Fruit fly (Drosophila melanogaster) whole organism, embryonic: ENCODE measurements around the gene rogdi.

Experiments
- CG1024 ChIP-seq: fragments of 200-800 bp; sonication (Bioruptor generic); IDR thresholded peaks from 2 replicates; pipeline ENCODE4 v1.3.6; 2022; ENCODE audit warnings: missing biosample characterization, missing genetic modification characterization
- CG10321 ChIP-seq: fragments of 200-800 bp; sonication (Bioruptor generic); IDR thresholded peaks from 2 replicates; pipeline ENCODE4 v1.3.6; 2022; ENCODE audit warnings: missing biosample characterization, missing genetic modification characterization
- CG10366 ChIP-seq: fragments of 200-800 bp; sonication (Bioruptor generic); IDR thresholded peaks from 2 replicates; pipeline ENCODE4 v1.3.6; 2022; ENCODE audit warnings: missing biosample characterization, missing genetic modification characterization
- CG10565 ChIP-seq: fragments of 200-800 bp; sonication (Bioruptor generic); optimal IDR thresholded peaks from 3 replicates; lab custom pipeline; 2016; ENCODE audit warnings: missing biosample characterization, mild to moderate bottlenecking, missing genetic modification characterization
- CG13894 ChIP-seq: fragments of 200-800 bp; sonication (Bioruptor generic); optimal IDR thresholded peaks from 3 replicates; lab custom pipeline; 2018; ENCODE audit warnings: missing biosample characterization, mild to moderate bottlenecking, missing genetic modification characterization, moderate library complexity
- CG15011 ChIP-seq: fragments of 200-800 bp; sonication (Bioruptor generic); optimal IDR thresholded peaks from 3 replicates; lab custom pipeline; 2018; ENCODE audit warnings: missing biosample characterization, mild to moderate bottlenecking, missing genetic modification characterization
- CG15601 ChIP-seq: fragments of 200-800 bp; sonication (Bioruptor generic); optimal IDR thresholded peaks from 3 replicates; lab custom pipeline; 2019; ENCODE audit warnings: missing biosample characterization, mild to moderate bottlenecking, missing genetic modification characterization, moderate library complexity
- CG17612 ChIP-seq: fragments of 200-800 bp; sonication (Bioruptor generic); IDR thresholded peaks from 2 replicates; pipeline ENCODE4 v1.3.6; 2022; ENCODE audit warnings: missing biosample characterization, missing genetic modification characterization
- CG1792 ChIP-seq: fragments of 200-800 bp; sonication (Bioruptor generic); optimal IDR thresholded peaks from 2 replicates; lab custom pipeline; 2016; ENCODE audit warnings: missing biosample characterization, missing genetic modification characterization
- CG2129 ChIP-seq: fragments of 200-800 bp; sonication (Bioruptor generic); IDR thresholded peaks from 2 replicates; pipeline ENCODE4 v1.3.6; 2022; ENCODE audit warnings: missing biosample characterization, missing genetic modification characterization; ENCODE audit not compliant: partially characterized antibody
- CG30020 ChIP-seq: fragments of 200-800 bp; optimal IDR thresholded peaks from 2 replicates; lab custom pipeline; 2019; ENCODE audit warnings: missing biosample characterization, mild to moderate bottlenecking, missing genetic modification characterization, moderate library complexity
- CG30403 ChIP-seq: fragments of 200-800 bp; sonication (Bioruptor generic); optimal IDR thresholded peaks from 3 replicates; lab custom pipeline; 2016; ENCODE audit warnings: missing biosample characterization, missing genetic modification characterization
- CG4707 ChIP-seq: fragments of 200-800 bp; sonication (Bioruptor generic); optimal IDR thresholded peaks from 2 replicates; lab custom pipeline; 2018; ENCODE audit warnings: missing biosample characterization, mild to moderate bottlenecking, missing genetic modification characterization, moderate library complexity
- CG5180 ChIP-seq: fragments of 200-800 bp; sonication (Bioruptor generic); optimal IDR thresholded peaks from 3 replicates; lab custom pipeline; 2017; ENCODE audit warnings: missing biosample characterization, missing genetic modification characterization, mild to moderate bottlenecking, moderate library complexity, missing genetic modification reagents
- CG6272 ChIP-seq: fragments of 200-800 bp; sonication (Bioruptor generic); IDR thresholded peaks from 2 replicates; pipeline ENCODE4 v1.3.6; 2022; ENCODE audit warnings: missing biosample characterization, missing genetic modification characterization
- CG8281 ChIP-seq: fragments of 200-800 bp; sonication (Bioruptor generic); optimal IDR thresholded peaks from 2 replicates; lab custom pipeline; 2018; ENCODE audit warnings: missing biosample characterization, mild to moderate bottlenecking, missing genetic modification characterization, moderate library complexity
- CG8388 ChIP-seq: fragments of 200-800 bp; sonication (Bioruptor generic); optimal IDR thresholded peaks from 2 replicates; lab custom pipeline; 2019; ENCODE audit warnings: missing biosample characterization, mild to moderate bottlenecking, missing genetic modification characterization, moderate library complexity
- CG8765 ChIP-seq: fragments of 200-800 bp; sonication (Bioruptor generic); IDR thresholded peaks from 2 replicates; pipeline ENCODE4 v1.3.6; 2022; ENCODE audit warnings: missing biosample characterization, missing genetic modification characterization
- Camta ChIP-seq: fragments of 200-800 bp; sonication (Bioruptor generic); optimal IDR thresholded peaks from 2 replicates; lab custom pipeline; 2016; ENCODE audit warnings: missing biosample characterization, missing genetic modification characterization
- Dip2 ChIP-seq: fragments of 200-800 bp; sonication (Bioruptor generic); IDR thresholded peaks from 2 replicates; pipeline ENCODE4 v1.3.6; 2022; ENCODE audit warnings: missing biosample characterization, missing genetic modification characterization
- Doc3 ChIP-seq: fragments of 200-800 bp; sonication (Bioruptor generic); IDR thresholded peaks from 3 replicates; pipeline ENCODE4 v1.3.6; 2022; ENCODE audit warnings: missing biosample characterization, missing genetic modification characterization; ENCODE audit not compliant: partially characterized antibody
- Eip74EF ChIP-seq, 2 experiments: fragments of 200-800 bp in 1 of 2; fragments of >200 bp in 1 of 2; sonication (Bioruptor generic) in 1 of 2; optimal IDR thresholded peaks; 2 replicates each; lab custom pipeline; 2017 to 2019; ENCODE audit warnings: missing biosample characterization in 2 of 2, missing genetic modification characterization in 2 of 2, mild to moderate bottlenecking in 1 of 2, moderate library complexity in 1 of 2
- Gug ChIP-seq: fragments of 200-800 bp; sonication (Bioruptor generic); IDR thresholded peaks from 4 replicates; pipeline ENCODE4 v1.3.6; 2022; ENCODE audit warnings: missing biosample characterization, missing genetic modification characterization
- H2.0 ChIP-seq: fragments of 200-800 bp; sonication (Bioruptor generic); IDR thresholded peaks from 2 replicates; pipeline ENCODE4 v1.3.6; 2022; ENCODE audit warnings: missing biosample characterization, missing genetic modification characterization
- HHEX ChIP-seq: fragments of 200-800 bp; sonication (Bioruptor generic); optimal IDR thresholded peaks from 3 replicates; lab custom pipeline; 2017; ENCODE audit warnings: missing biosample characterization, mild to moderate bottlenecking, missing genetic modification characterization, missing genetic modification reagents
- HmgZ ChIP-seq: fragments of 200-800 bp; sonication (Bioruptor generic); optimal IDR thresholded peaks from 2 replicates; lab custom pipeline; 2018; ENCODE audit warnings: missing biosample characterization, mild to moderate bottlenecking, missing genetic modification characterization
- Hmx ChIP-seq: fragments of 200-800 bp; sonication (Bioruptor generic); optimal IDR thresholded peaks from 2 replicates; lab custom pipeline; 2016; ENCODE audit warnings: missing biosample characterization, missing genetic modification characterization
- NC2β ChIP-seq: fragments of 200-800 bp; sonication (Bioruptor generic); optimal IDR thresholded peaks from 2 replicates; lab custom pipeline; 2016; ENCODE audit warnings: missing biosample characterization, missing genetic modification characterization
- Optix ChIP-seq: fragments of 200-800 bp; sonication (Bioruptor generic); IDR thresholded peaks from 3 replicates; pipeline ENCODE4 v1.3.6; 2022; ENCODE audit warnings: missing biosample characterization, missing genetic modification characterization
- Scr ChIP-seq: fragments of 200-800 bp; sonication (Bioruptor generic); IDR thresholded peaks from 2 replicates; pipeline ENCODE4 v1.3.6; 2022; ENCODE audit warnings: missing biosample characterization, missing genetic modification characterization; ENCODE audit not compliant: partially characterized antibody
- Tbp ChIP-seq: fragments of >200 bp; optimal IDR thresholded peaks from 2 replicates; lab custom pipeline; 2018; ENCODE audit warnings: missing biosample characterization, missing genetic modification characterization
- Trl ChIP-seq, 3 experiments: fragments of >200 bp in 2 of 3; fragments of 200-800 bp in 1 of 3; sonication (Bioruptor generic) in 1 of 3; optimal IDR thresholded peaks; 2 replicates in 1 of 3; 3 replicates in 2 of 3; lab custom pipeline; 2016 to 2017; ENCODE audit warnings: missing biosample characterization in 1 of 3, missing genetic modification characterization in 1 of 3
- Xrp1 ChIP-seq: fragments of 200-800 bp; sonication (Bioruptor generic); IDR thresholded peaks from 2 replicates; pipeline ENCODE4 v1.3.6; 2022; ENCODE audit warnings: missing biosample characterization, missing genetic modification characterization
- YL-1 ChIP-seq: fragments of 200-800 bp; sonication (Bioruptor generic); optimal IDR thresholded peaks from 3 replicates; lab custom pipeline; 2017; ENCODE audit warnings: missing biosample characterization, mild to moderate bottlenecking, missing genetic modification characterization
- al ChIP-seq: fragments of 200-800 bp; sonication (Bioruptor generic); IDR thresholded peaks from 2 replicates; pipeline ENCODE4 v1.3.6; 2022; ENCODE audit warnings: missing biosample characterization, missing genetic modification characterization
- bcd ChIP-seq: fragments of 200-800 bp; sonication (Bioruptor generic); optimal IDR thresholded peaks from 2 replicates; lab custom pipeline; 2017; ENCODE audit warnings: missing biosample characterization, mild to moderate bottlenecking, missing genetic modification characterization
- crol ChIP-seq: fragments of 200-800 bp; sonication (Bioruptor generic); IDR thresholded peaks from 2 replicates; pipeline ENCODE4 v1.3.6; 2022; ENCODE audit warnings: missing biosample characterization, missing genetic modification characterization
- exex ChIP-seq: fragments of 200-800 bp; sonication (Bioruptor generic); optimal IDR thresholded peaks from 4 replicates; lab custom pipeline; 2018; ENCODE audit warnings: missing biosample characterization, mild to moderate bottlenecking, missing genetic modification characterization, moderate library complexity
- fu2 ChIP-seq: fragments of 200-800 bp; sonication (Bioruptor generic); optimal IDR thresholded peaks from 2 replicates; lab custom pipeline; 2016; ENCODE audit warnings: missing biosample characterization, missing genetic modification characterization
- jigr1 ChIP-seq: fragments of 200-800 bp; sonication (Bioruptor generic); IDR thresholded peaks from 3 replicates; pipeline ENCODE4 v1.3.6; 2022; ENCODE audit warnings: missing biosample characterization, missing genetic modification characterization
- mld ChIP-seq: fragments of 200-800 bp; sonication (Bioruptor generic); IDR thresholded peaks from 3 replicates; pipeline ENCODE4 v1.3.6; 2022; ENCODE audit warnings: missing biosample characterization, missing genetic modification characterization; ENCODE audit not compliant: partially characterized antibody
- onecut ChIP-seq: fragments of 200-800 bp; sonication (Bioruptor generic); IDR thresholded peaks from 2 replicates; pipeline ENCODE4 v1.3.6; 2022; ENCODE audit warnings: missing biosample characterization, missing genetic modification characterization
- phol ChIP-seq: fragments of 200-800 bp; sonication (Bioruptor generic); optimal IDR thresholded peaks from 3 replicates; lab custom pipeline; 2018; ENCODE audit warnings: missing biosample characterization, mild to moderate bottlenecking, missing genetic modification characterization, moderate library complexity
- sna ChIP-seq: fragments of 200-800 bp; sonication (Bioruptor generic); IDR thresholded peaks from 2 replicates; pipeline ENCODE4 v1.3.6; 2022; ENCODE audit warnings: missing biosample characterization, missing genetic modification characterization; ENCODE audit not compliant: partially characterized antibody
- sob ChIP-seq: fragments of 200-800 bp; sonication (Bioruptor generic); IDR thresholded peaks from 2 replicates; pipeline ENCODE4 v1.3.6; 2022; ENCODE audit warnings: missing biosample characterization, missing genetic modification characterization
- tll ChIP-seq, 2 experiments: fragments of 200-800 bp in 1 of 2; fragments of >200 bp in 1 of 2; sonication (Bioruptor generic) in 1 of 2; optimal IDR thresholded peaks; 2 replicates each; lab custom pipeline; 2017 to 2019; ENCODE audit warnings: missing biosample characterization in 2 of 2, missing genetic modification characterization in 2 of 2, mild to moderate bottlenecking in 1 of 2, moderate library complexity in 1 of 2
- vfl ChIP-seq: fragments of 200-800 bp; sonication (Bioruptor generic); optimal IDR thresholded peaks from 2 replicates; lab custom pipeline; 2016; ENCODE audit warnings: missing biosample characterization, missing genetic modification characterization
- zfh1 ChIP-seq: fragments of 200-800 bp; sonication (Bioruptor generic); IDR thresholded peaks from 3 replicates; pipeline ENCODE4 v1.3.6; 2022; ENCODE audit warnings: missing biosample characterization, missing genetic modification characterization

The rogdi gene

dm6 chr3L:17012017-17012719 lies 37.1 kb upstream of the rogdi start, which contains the start of gene CG3764 (continued):
- TF ChIP-seq mld (GFP tag; lab: Robert Waterston, UW) (no peak), Hmx (GFP tag; lab: Kevin White, UChicago) (no peak), exex (tag; lab: Kevin White, UChicago) (peak; percentile 62), CG10565 (GFP tag; lab: Kevin White, UChicago) (no peak), CG8388 (GFP tag; lab: Kevin White, UChicago) (peak; percentile 64), zfh1 (peak; percentile 66), crol (no peak), phol (tag; lab: Kevin White, UChicago) (peak; percentile 68), CG10321 (GFP tag; lab: Robert Waterston, UW) (peak; percentile 50), bcd (GFP tag; lab: Kevin White, UChicago) (peak; percentile 82), Dip2 (GFP tag; lab: Robert Waterston, UW) (no peak), CG30020 (tag; lab: Kevin White, UChicago) (peak; percentile 50), Tbp (GFP tag; lab: Kevin White, UChicago) (no peak), vfl (GFP tag; lab: Kevin White, UChicago) (peak; percentile 40), CG13894 (peak; percentile 76), fu2 (peak; percentile 25), CG5180 (GFP tag; lab: Kevin White, UChicago) (peak; percentile 73), YL-1 (peak; percentile 96), CG8765 (no peak), CG2129 (GFP tag; lab: Robert Waterston, UW) (no peak), HmgZ (tag; lab: Kevin White, UChicago) (peak; percentile 90), Optix (GFP tag; lab: Robert Waterston, UW) (no peak), CG4707 (GFP tag; lab: Kevin White, UChicago) (peak; percentile 86), Xrp1 (GFP tag; lab: Robert Waterston, UW) (peak; percentile 65), CG15601 (tag; lab: Kevin White, UChicago) (peak; percentile 89), Trl (optimal IDR thresholded peaks at IDR 0.05; lab: Kevin White, UChicago) (peak; percentile 79 to 95), Trl (GFP tag; optimal IDR thresholded peaks at IDR 0.05; lab: Kevin White, UChicago) (peak; percentile 79), sna (GFP tag; lab: Robert Waterston, UW) (no peak), tll (GFP tag; optimal IDR thresholded peaks at IDR 0.05; lab: Kevin White, UChicago) (peak in 1 of 2 experiments; percentile 92), Eip74EF (GFP tag; optimal IDR thresholded peaks at IDR 0.05; lab: Kevin White, UChicago) (peak in 1 of 2 experiments; percentile 96), CG1024 (GFP tag; lab: Robert Waterston, UW) (peak; percentile 68; the same call in 1 of the 2 replicates), onecut (peak; percentile 72), CG15011 (GFP tag; lab: Kevin White, UChicago) (peak; percentile 77), sob (GFP tag; lab: Robert Waterston, UW) (peak; percentile 79), Camta (GFP tag; lab: Kevin White, UChicago) (peak; percentile 82), jigr1 (GFP tag; lab: Robert Waterston, UW) (no peak), Gug (0 out of 4 replicates have a peak, but pooled peaks have one; percentile 10), HHEX (GFP tag; lab: Kevin White, UChicago) (peak; percentile 92), NC2β (GFP tag; lab: Kevin White, UChicago) (peak; percentile 85), CG1792 (GFP tag; lab: Kevin White, UChicago) (peak; percentile 53), H2.0 (GFP tag; lab: Robert Waterston, UW) (peak; percentile 43; the same call in 1 of the 2 replicates), CG30403 (GFP tag; lab: Kevin White, UChicago) (peak; percentile 40), CG10366 (GFP tag; lab: Robert Waterston, UW) (no peak), al (GFP tag; lab: Robert Waterston, UW) (no peak), CG17612 (GFP tag; lab: Robert Waterston, UW) (0 out of 2 replicates have a peak, but pooled peaks have one; percentile 17), CG8281 (tag; lab: Kevin White, UChicago) (peak; percentile 60), Doc3 (no peak), Scr (GFP tag; lab: Robert Waterston, UW) (peak; percentile 44; the same call in 1 of the 2 replicates), CG6272 (GFP tag; lab: Robert Waterston, UW) (peak; percentile 31; the same call in 1 of the 2 replicates)
